Worm (Caenorhabditis elegans) whole organism, early embryonic: ENCODE measurements around the gene gpx-2.

ENCODE experiments used
- B0310.2 ChIP-seq: sonication (generic microtip); optimal IDR thresholded peaks from 2 replicates; lab custom pipeline; 2016; ENCODE audit warnings: mild to moderate bottlenecking, missing genetic modification characterization, missing compliant biosample characterization
- F13C5.2 ChIP-seq: sonication (generic microtip); optimal IDR thresholded peaks from 2 replicates; lab custom pipeline; 2017; ENCODE audit warnings: mild to moderate bottlenecking, missing genetic modification characterization, inconsistent platforms, missing compliant biosample characterization
- aly-1 ChIP-seq: sonication (generic microtip); optimal IDR thresholded peaks from 2 replicates; lab custom pipeline; 2016; ENCODE audit warnings: missing genetic modification characterization, missing compliant biosample characterization
- ama-1 ChIP-seq: fragments of 150-350 bp; optimal IDR thresholded peaks from 2 replicates; lab custom pipeline; 2014
- ceh-13 ChIP-seq: fragments of 200-800 bp; sonication (Bioruptor generic); optimal IDR thresholded peaks from 2 replicates; lab custom pipeline; 2018; ENCODE audit warnings: mild to moderate bottlenecking, missing genetic modification characterization, missing compliant biosample characterization
- ceh-36 ChIP-seq: sonication (generic microtip); optimal IDR thresholded peaks from 2 replicates; lab custom pipeline; 2016; ENCODE audit warnings: missing genetic modification characterization, inconsistent platforms, missing compliant biosample characterization
- ets-7 ChIP-seq: sonication (generic microtip); optimal IDR thresholded peaks from 2 replicates; lab custom pipeline; 2016; ENCODE audit warnings: missing genotype, missing genetic modification characterization, missing compliant biosample characterization
- flt-1 ChIP-seq: fragments of 200-800 bp; sonication (Bioruptor generic); IDR thresholded peaks from 2 replicates; pipeline ENCODE4 v1.3.6; 2022; ENCODE audit warnings: missing genetic modification characterization, missing compliant biosample characterization
- hmbx-1 ChIP-seq: sonication (generic microtip); optimal IDR thresholded peaks from 2 replicates; lab custom pipeline; 2016; ENCODE audit warnings: mild to moderate bottlenecking, missing genetic modification characterization, missing compliant biosample characterization
- hmg-4 ChIP-seq: fragments of 200-800 bp; sonication (Bioruptor generic); optimal IDR thresholded peaks from 2 replicates; lab custom pipeline; 2018; ENCODE audit warnings: mild to moderate bottlenecking, missing genetic modification characterization, missing compliant biosample characterization
- hnd-1 ChIP-seq: sonication (generic microtip); optimal IDR thresholded peaks from 2 replicates; lab custom pipeline; 2016; ENCODE audit warnings: missing genetic modification characterization, missing compliant biosample characterization
- pes-1 ChIP-seq: fragments of 200-800 bp; sonication (Bioruptor generic); IDR thresholded peaks from 2 replicates; pipeline ENCODE4 v1.3.6; 2022; ENCODE audit warnings: missing genetic modification reagents, missing genetic modification characterization, missing compliant biosample characterization
- scrt-1 ChIP-seq: fragments of 200-800 bp; sonication (Bioruptor generic); IDR thresholded peaks from 2 replicates; pipeline ENCODE4 v1.3.6; 2022; ENCODE audit warnings: missing genetic modification characterization, missing compliant biosample characterization
- sea-1 ChIP-seq: fragments of 200-800 bp; sonication (Bioruptor generic); conservative IDR thresholded peaks from 2 replicates; pipeline ENCODE4 v1.3.6; 2022; ENCODE audit warnings: missing genetic modification characterization, missing compliant biosample characterization
- tbx-11 ChIP-seq: fragments of 200-800 bp; sonication (Bioruptor generic); IDR thresholded peaks from 2 replicates; pipeline ENCODE4 v1.3.6; 2022; ENCODE audit warnings: missing genetic modification characterization, missing compliant biosample characterization
- tbx-37 ChIP-seq: fragments of 200-800 bp; sonication (Bioruptor generic); conservative IDR thresholded peaks from 2 replicates; pipeline ENCODE4 v1.3.6; 2022; ENCODE audit warnings: missing genetic modification reagents, missing genetic modification characterization, missing compliant biosample characterization
- tra-4 ChIP-seq: sonication (generic microtip); optimal IDR thresholded peaks from 2 replicates; lab custom pipeline; 2017; ENCODE audit warnings: missing genetic modification characterization, missing compliant biosample characterization

The gpx-2 gene

ce11 chrII:14867530-14867929, 964 bp downstream of the gpx-2 start:
- no peak for TF ChIP-seq sea-1
- no peak for TF ChIP-seq ceh-13 (GFP tag; lab: Kevin White, UChicago)
- no peak for TF ChIP-seq pes-1 (GFP tag; lab: Robert Waterston, UW)
- TF ChIP-seq tbx-11 (GFP tag; lab: Robert Waterston, UW) = no peak
- TF ChIP-seq B0310.2 (tag; lab: Kevin White, UChicago) = no peak
- TF ChIP-seq tbx-37 = no peak
- no peak for TF ChIP-seq scrt-1 (GFP tag; lab: Robert Waterston, UW)
- TF ChIP-seq flt-1 (GFP tag; lab: Robert Waterston, UW) = no peak
- no peak for TF ChIP-seq hmg-4
- no peak for TF ChIP-seq ama-1
- TF ChIP-seq hmbx-1 (tag; lab: Kevin White, UChicago) = no peak
- no peak for TF ChIP-seq F13C5.2 (tag; lab: Kevin White, UChicago)
- no peak for TF ChIP-seq hnd-1 (tag; lab: Kevin White, UChicago)
- TF ChIP-seq ceh-36 = no peak

ce11 chrII:14869644-14870043, 3.1 kb downstream of the gpx-2 start, which contains the start of gene R05H10.3:
Gene R05H10.3 (plus strand): TSS chrII:14869944.
- TF ChIP-seq F13C5.2 (tag; lab: Kevin White, UChicago) (no peak), flt-1 (GFP tag; lab: Robert Waterston, UW) (no peak), hmbx-1 (tag; lab: Kevin White, UChicago) (no peak), ets-7 (tag; lab: Kevin White, UChicago) (no peak), tbx-37 (no peak), sea-1 (no peak), scrt-1 (GFP tag; lab: Robert Waterston, UW) (no peak), B0310.2 (tag; lab: Kevin White, UChicago) (no peak), pes-1 (GFP tag; lab: Robert Waterston, UW) (no peak), hmg-4 (no peak), ama-1 (no peak), hnd-1 (tag; lab: Kevin White, UChicago) (no peak), tbx-11 (GFP tag; lab: Robert Waterston, UW) (no peak), tra-4 (no peak), aly-1 (tag; lab: Kevin White, UChicago) (no peak), ceh-13 (GFP tag; lab: Kevin White, UChicago) (no peak), ceh-36 (no peak)

ce11 chrII:14876737-14877203, 10.2 kb downstream of the gpx-2 start, which contains the start of gene Y53F4A.2:
Gene Y53F4A.2 (minus strand): TSS chrII:14877153.
- no peak for TF ChIP-seq hmg-4
- no peak for TF ChIP-seq tra-4
- no peak for TF ChIP-seq scrt-1 (GFP tag; lab: Robert Waterston, UW)
- no peak for TF ChIP-seq ceh-36
- TF ChIP-seq F13C5.2 (tag; lab: Kevin White, UChicago) = no peak
- no peak for TF ChIP-seq aly-1 (tag; lab: Kevin White, UChicago)
- TF ChIP-seq pes-1 (GFP tag; lab: Robert Waterston, UW) = no peak
- TF ChIP-seq hnd-1 (tag; lab: Kevin White, UChicago) = no peak
- no peak for TF ChIP-seq B0310.2 (tag; lab: Kevin White, UChicago)
- TF ChIP-seq ets-7 (tag; lab: Kevin White, UChicago) = no peak
- no peak for TF ChIP-seq tbx-11 (GFP tag; lab: Robert Waterston, UW)
- no peak for TF ChIP-seq tbx-37

- no peak for TF ChIP-seq B0310.2 (tag; lab: Kevin White, UChicago)
Measured at ce11 chrII:14892515-14892914, 25.9 kb downstream of the gpx-2 start.

- TF ChIP-seq hmbx-1 (tag; lab: Kevin White, UChicago) = no peak
- no peak for TF ChIP-seq tbx-37
- TF ChIP-seq aly-1 (tag; lab: Kevin White, UChicago) = no peak
- no peak for TF ChIP-seq tbx-11 (GFP tag; lab: Robert Waterston, UW)
Measured at ce11 chrII:14896503-14896902, 29.9 kb downstream of the gpx-2 start.

ce11 chrII:14902193-14902592, 35.6 kb downstream of the gpx-2 start, which contains the start of gene cog-1:
Gene cog-1 (plus strand): TSS chrII:14902493.
- TF ChIP-seq F13C5.2 (tag; lab: Kevin White, UChicago) = no peak
- TF ChIP-seq hmg-4 = no peak
- no peak for TF ChIP-seq ceh-36
- no peak for TF ChIP-seq ceh-13 (GFP tag; lab: Kevin White, UChicago)
- no peak for TF ChIP-seq tbx-37
- no peak for TF ChIP-seq sea-1
- no peak for TF ChIP-seq ets-7 (tag; lab: Kevin White, UChicago)
- no peak for TF ChIP-seq pes-1 (GFP tag; lab: Robert Waterston, UW)
- no peak for TF ChIP-seq tbx-11 (GFP tag; lab: Robert Waterston, UW)
- TF ChIP-seq B0310.2 (tag; lab: Kevin White, UChicago) = no peak
- TF ChIP-seq flt-1 (GFP tag; lab: Robert Waterston, UW) = no peak
- TF ChIP-seq hnd-1 (tag; lab: Kevin White, UChicago) = no peak
- TF ChIP-seq ama-1 = no peak
- TF ChIP-seq scrt-1 (GFP tag; lab: Robert Waterston, UW) = no peak

ce11 chrII:14903611-14904010, 37.0 kb downstream of the gpx-2 start:
- TF ChIP-seq ama-1 = no peak
- TF ChIP-seq tbx-11 (GFP tag; lab: Robert Waterston, UW) = no peak
- TF ChIP-seq ets-7 (tag; lab: Kevin White, UChicago) = no peak
- TF ChIP-seq ceh-36 = no peak
- TF ChIP-seq aly-1 (tag; lab: Kevin White, UChicago) = no peak
- no peak for TF ChIP-seq sea-1
- TF ChIP-seq scrt-1 (GFP tag; lab: Robert Waterston, UW) = no peak
- TF ChIP-seq tbx-37 = no peak
- no peak for TF ChIP-seq hnd-1 (tag; lab: Kevin White, UChicago)
- no peak for TF ChIP-seq tra-4
- no peak for TF ChIP-seq flt-1 (GFP tag; lab: Robert Waterston, UW)
- TF ChIP-seq pes-1 (GFP tag; lab: Robert Waterston, UW) = no peak
- TF ChIP-seq ceh-13 (GFP tag; lab: Kevin White, UChicago) = no peak
- no peak for TF ChIP-seq F13C5.2 (tag; lab: Kevin White, UChicago)
- no peak for TF ChIP-seq hmbx-1 (tag; lab: Kevin White, UChicago)

- TF ChIP-seq ama-1 (no peak), ceh-36 (no peak), aly-1 (tag; lab: Kevin White, UChicago) (no peak), sea-1 (no peak), ceh-13 (GFP tag; lab: Kevin White, UChicago) (no peak), flt-1 (GFP tag; lab: Robert Waterston, UW) (no peak), ets-7 (tag; lab: Kevin White, UChicago) (no peak), tbx-37 (no peak), hnd-1 (tag; lab: Kevin White, UChicago) (no peak)
Measured at ce11 chrII:14904635-14905034, 38.1 kb downstream of the gpx-2 start.
